Fruit fly (Drosophila melanogaster): ENCODE results near the gene Ada.

Gene Ada

dm6 chr3R:9053021-9053420, 12.0 kb upstream of the Ada start (continued):
- TF ChIP-seq CG13775 (GFP tag; optimal IDR thresholded peaks at IDR 0.05) (no peak), shn (GFP tag; optimal IDR thresholded peaks at IDR 0.05) (peak; percentile 68), Neu2 (GFP tag; optimal IDR thresholded peaks at IDR 0.05; ENCODE audit: borderline replicate concordance) (no peak), tx (GFP tag; optimal IDR thresholded peaks at IDR 0.05) (peak; percentile 52), ara (GFP tag; IDR thresholded peaks at IDR 0.05) (no peak), h (optimal IDR thresholded peaks at IDR 0.05) (no peak), CHES-1-like (GFP tag; optimal IDR thresholded peaks at IDR 0.05) (peak; percentile 64), CG14965 (GFP tag; optimal IDR thresholded peaks at IDR 0.05; ENCODE audit: borderline replicate concordance) (no peak), CG13424 (tag; optimal IDR thresholded peaks at IDR 0.05) (peak; percentile 3), CG1832 (GFP tag; optimal IDR thresholded peaks at IDR 0.05) (no peak), CG18599 (GFP tag; optimal IDR thresholded peaks at IDR 0.05) (peak; percentile 90), ab (GFP tag; optimal IDR thresholded peaks at IDR 0.05) (peak; percentile 75), zfh2 (GFP tag; optimal IDR thresholded peaks at IDR 0.05) (peak; percentile 66), CG11398 (GFP tag; optimal IDR thresholded peaks at IDR 0.05) (peak; percentile 32), ATbp (GFP tag; optimal IDR thresholded peaks at IDR 0.05) (no peak), Stat92E (GFP tag; optimal IDR thresholded peaks at IDR 0.05) (no peak), CG15696 (tag; optimal IDR thresholded peaks at IDR 0.05) (no peak), peb (GFP tag; IDR thresholded peaks at IDR 0.05) (no peak), gsb (GFP tag; IDR thresholded peaks at IDR 0.05) (no peak), CG3281 (GFP tag; optimal IDR thresholded peaks at IDR 0.05) (peak; percentile 37), CG3726 (GFP tag; IDR thresholded peaks at IDR 0.05) (no peak), CG12769 (tag; optimal IDR thresholded peaks at IDR 0.05) (peak; percentile 91), CG6854 (GFP tag; optimal IDR thresholded peaks at IDR 0.05) (peak; percentile 71), Optix (GFP tag; IDR thresholded peaks at IDR 0.05) (no peak), CG10565 (GFP tag; optimal IDR thresholded peaks at IDR 0.05) (no peak), Sin3A (optimal IDR thresholded peaks at IDR 0.05) (no peak), CG14050 (GFP tag; IDR thresholded peaks at IDR 0.05) (no peak), CG14014 (GFP tag; IDR thresholded peaks at IDR 0.05) (no peak), CG16863 (GFP tag; optimal IDR thresholded peaks at IDR 0.05) (peak; percentile 55), D (optimal IDR thresholded peaks at IDR 0.05) (no peak), D (GFP tag; optimal IDR thresholded peaks at IDR 0.05) (no peak), E2f2 (GFP tag; IDR thresholded peaks at IDR 0.05) (no peak), kni (GFP tag; optimal IDR thresholded peaks at IDR 0.05) (peak; percentile 83), ci (GFP tag; IDR thresholded peaks at IDR 0.05) (no peak), CG34422 (GFP tag; IDR thresholded peaks at IDR 0.05) (no peak), cato (GFP tag; optimal IDR thresholded peaks at IDR 0.05; ENCODE audit: borderline replicate concordance) (no peak), CG7963 (GFP tag; IDR thresholded peaks at IDR 0.05; ENCODE audit: partially characterized antibody) (no peak), Atf3 (GFP tag; optimal IDR thresholded peaks at IDR 0.05) (peak; percentile 28), Atf-2 (GFP tag; optimal IDR thresholded peaks at IDR 0.05) (peak; percentile 18), Nf-YC (tag; optimal IDR thresholded peaks at IDR 0.05) (peak; percentile 95), CG7987 (GFP tag; optimal IDR thresholded peaks at IDR 0.05) (peak; percentile 64), CG31224 (GFP tag; IDR thresholded peaks at IDR 0.05) (no peak), CG31388 (GFP tag; optimal IDR thresholded peaks at IDR 0.05) (no peak), TFAM (GFP tag; optimal IDR thresholded peaks at IDR 0.05) (no peak), mirr (GFP tag; optimal IDR thresholded peaks at IDR 0.05) (peak; percentile 80), Meics (GFP tag; optimal IDR thresholded peaks at IDR 0.05) (peak; percentile 64), sim (GFP tag; IDR thresholded peaks at IDR 0.05) (no peak), CG9817 (tag; optimal IDR thresholded peaks at IDR 0.05) (no peak), CG10147 (GFP tag; optimal IDR thresholded peaks at IDR 0.05) (peak; percentile 21), Chrac-16 (GFP tag; optimal IDR thresholded peaks at IDR 0.05) (peak; percentile 35), CG34224 (GFP tag; IDR thresholded peaks at IDR 0.05; ENCODE audit: partially characterized antibody) (no peak), Gsc (GFP tag; IDR thresholded peaks at IDR 0.05) (no peak)
